Worm (Caenorhabditis elegans): Measurements from ENCODE around the gene ntl-11.

Gene ntl-11

ce11 chrIV:15471430-15471829, at the start of gene ntl-11 (continued):
- peak; percentile 99 for TF ChIP-seq attf-5 (GFP tag; optimal IDR thresholded peaks at IDR 0.05)
- peak; percentile 97 for TF ChIP-seq nfyb-1 (GFP tag; IDR thresholded peaks at IDR 0.05)
- TF ChIP-seq F37B4.10 (GFP tag; IDR thresholded peaks at IDR 0.05) = 0 out of 2 replicates have a peak, but pooled peaks have one; percentile 48
- peak; percentile 62 for TF ChIP-seq F23B12.7 (tag; optimal IDR thresholded peaks at IDR 0.05; ENCODE audit: insufficient read depth)
- TF ChIP-seq ceh-27 (GFP tag; optimal IDR thresholded peaks at IDR 0.05) = peak; percentile 83
- TF ChIP-seq snpc-1.1 (tag; optimal IDR thresholded peaks at IDR 0.05; ENCODE audit: insufficient read depth) = peak; percentile 79
- TF ChIP-seq nfya-2 (GFP tag; IDR thresholded peaks at IDR 0.05) = peak; percentile 84; the same call in 1 of the 2 replicates
- TF ChIP-seq nhr-179 (tag; optimal IDR thresholded peaks at IDR 0.05) = no peak
- TF ChIP-seq B0035.1 (tag; optimal IDR thresholded peaks at IDR 0.05) = peak; percentile 74
- no peak for TF ChIP-seq F55B11.4 (tag; optimal IDR thresholded peaks at IDR 0.05; ENCODE audit: borderline replicate concordance, insufficient read depth)
- TF ChIP-seq C06A6.2 (GFP tag; conservative IDR thresholded peaks at IDR 0.05) = peak; percentile 94
- peak; percentile 95 for TF ChIP-seq snpc-3.4 (tag; optimal IDR thresholded peaks at IDR 0.05)
- peak; percentile 89; the same call in 1 of the 2 replicates for TF ChIP-seq cebp-2 (GFP tag; IDR thresholded peaks at IDR 0.05)
- peak; percentile 62 for TF ChIP-seq zfh-2 (GFP tag; conservative IDR thresholded peaks at IDR 0.05)
- TF ChIP-seq nfya-1 (tag; optimal IDR thresholded peaks at IDR 0.05; ENCODE audit: borderline replicate concordance, insufficient read depth) = no peak
- peak; percentile 96 for TF ChIP-seq dox-1 (GFP tag; IDR thresholded peaks at IDR 0.05)
- TF ChIP-seq hrde-1 (tag; optimal IDR thresholded peaks at IDR 0.05; ENCODE audit: borderline replicate concordance) = peak; percentile 36
- TF ChIP-seq somi-1 (GFP tag; optimal IDR thresholded peaks at IDR 0.05) = peak; percentile 81
- peak; percentile 83 for TF ChIP-seq F22D6.2 (tag; optimal IDR thresholded peaks at IDR 0.05)
- peak; percentile 96 for TF ChIP-seq tlf-1 (GFP tag; optimal IDR thresholded peaks at IDR 0.05)
- TF ChIP-seq ztf-22 (GFP tag; optimal IDR thresholded peaks at IDR 0.05) = peak; percentile 48
- no peak for TF ChIP-seq unc-62 (GFP tag; optimal IDR thresholded peaks at IDR 0.05)
- 0 out of 2 replicates have a peak, but pooled peaks have one; percentile 20 for TF ChIP-seq egrh-3 (GFP tag; IDR thresholded peaks at IDR 0.05)
- no peak for TF ChIP-seq chd-7 (tag; optimal IDR thresholded peaks at IDR 0.05)
- peak; percentile 96 for TF ChIP-seq ekl-4 (GFP tag; IDR thresholded peaks at IDR 0.05)
- no peak for TF ChIP-seq ccch-3 (GFP tag; optimal IDR thresholded peaks at IDR 0.05)
- TF ChIP-seq B0336.3 (GFP tag; IDR thresholded peaks at IDR 0.05) = peak; percentile 97
- no peak for TF ChIP-seq T26A5.8 (tag; optimal IDR thresholded peaks at IDR 0.05)
- TF ChIP-seq die-1 (tag; optimal IDR thresholded peaks at IDR 0.05) = no peak
- no peak for TF ChIP-seq aptf-3 (GFP tag; IDR thresholded peaks at IDR 0.05)
- TF ChIP-seq hlh-26 (GFP tag; conservative IDR thresholded peaks at IDR 0.05) = no peak
- no peak for TF ChIP-seq lin-26 (GFP tag; IDR thresholded peaks at IDR 0.05)
- TF ChIP-seq madf-3 (GFP tag; IDR thresholded peaks at IDR 0.05) = peak; percentile 93
- 0 out of 2 replicates have a peak, but pooled peaks have one; percentile 25 for TF ChIP-seq lag-1 (GFP tag; IDR thresholded peaks at IDR 0.05)
- TF ChIP-seq snpc-4 (GFP tag; optimal IDR thresholded peaks at IDR 0.05) = peak; percentile 90
- peak; percentile 90 to 97 (median 94) for TF ChIP-seq snpc-4 (tag; optimal IDR thresholded peaks at IDR 0.05)
- peak; percentile 92 for TF ChIP-seq D2030.7 (GFP tag; IDR thresholded peaks at IDR 0.05)
- peak; percentile 88 for TF ChIP-seq pha-4 (tag; optimal IDR thresholded peaks at IDR 0.05)
- TF ChIP-seq F39B2.1 (GFP tag; IDR thresholded peaks at IDR 0.05) = 0 out of 2 replicates have a peak, but pooled peaks have one; percentile 30
- peak; percentile 77; the same call in 1 of the 2 replicates for TF ChIP-seq Y67H2A.10 (GFP tag; conservative IDR thresholded peaks at IDR 0.05)
- TF ChIP-seq F52B5.7 (tag; optimal IDR thresholded peaks at IDR 0.05) = no peak
- peak; percentile 96 for TF ChIP-seq lin-54 (GFP tag; optimal IDR thresholded peaks at IDR 0.05)
- peak; percentile 95 for TF ChIP-seq Y95B8A.8 (GFP tag; IDR thresholded peaks at IDR 0.05)
- TF ChIP-seq bed-2 (GFP tag; IDR thresholded peaks at IDR 0.05) = no peak
- TF ChIP-seq efl-1 (GFP tag; optimal IDR thresholded peaks at IDR 0.05) = peak; percentile 67
- peak; percentile 63 for TF ChIP-seq nhr-80 (tag; optimal IDR thresholded peaks at IDR 0.05)
- peak; percentile 52 for TF ChIP-seq madf-8 (GFP tag; conservative IDR thresholded peaks at IDR 0.05)
- peak; percentile 87 for TF ChIP-seq madf-6 (GFP tag; IDR thresholded peaks at IDR 0.05)

Data from whole organism, young adult.